Fruit fly (Drosophila melanogaster) whole organism, embryonic: Measurements from ENCODE around the gene ppk11.

Source experiments
- Antp ChIP-seq: fragments of 200-800 bp; sonication (Bioruptor generic); optimal IDR thresholded peaks from 3 replicates; lab custom pipeline; 2016; ENCODE audit warnings: missing biosample characterization, missing genetic modification characterization
- Blimp-1 ChIP-seq: fragments of 200-800 bp; sonication (Bioruptor generic); optimal IDR thresholded peaks from 3 replicates; lab custom pipeline; 2018; ENCODE audit warnings: missing biosample characterization, missing genetic modification characterization, mild to moderate bottlenecking, moderate library complexity, missing genetic modification reagents
- CG10321 ChIP-seq: fragments of 200-800 bp; sonication (Bioruptor generic); IDR thresholded peaks from 2 replicates; pipeline ENCODE4 v1.3.6; 2022; ENCODE audit warnings: missing biosample characterization, missing genetic modification characterization
- CG10565 ChIP-seq: fragments of 200-800 bp; sonication (Bioruptor generic); optimal IDR thresholded peaks from 3 replicates; lab custom pipeline; 2016; ENCODE audit warnings: missing biosample characterization, mild to moderate bottlenecking, missing genetic modification characterization
- CG11093 ChIP-seq: fragments of 200-800 bp; sonication (Bioruptor generic); IDR thresholded peaks from 3 replicates; pipeline ENCODE4 v1.3.6; 2022; ENCODE audit warnings: missing biosample characterization, missing genetic modification characterization
- CG11456 ChIP-seq: fragments of 200-800 bp; sonication (Bioruptor generic); IDR thresholded peaks from 3 replicates; pipeline ENCODE4 v1.3.6; 2022; ENCODE audit warnings: missing biosample characterization, missing genetic modification characterization
- CG12299 ChIP-seq: fragments of 200-800 bp; sonication (Bioruptor generic); optimal IDR thresholded peaks from 2 replicates; lab custom pipeline; 2018; ENCODE audit warnings: missing biosample characterization, mild to moderate bottlenecking, missing genetic modification characterization
- CG12769 ChIP-seq: fragments of 200-800 bp; sonication (Bioruptor generic); optimal IDR thresholded peaks from 2 replicates; lab custom pipeline; 2019; ENCODE audit warnings: missing biosample characterization, mild to moderate bottlenecking, missing genetic modification characterization, moderate library complexity
- CG13624 ChIP-seq: fragments of 200-800 bp; sonication (Bioruptor generic); optimal IDR thresholded peaks from 2 replicates; lab custom pipeline; 2016; ENCODE audit warnings: missing biosample characterization, missing genetic modification characterization
- CG17359 ChIP-seq: fragments of 200-800 bp; sonication (Bioruptor generic); optimal IDR thresholded peaks from 3 replicates; lab custom pipeline; 2018; ENCODE audit warnings: missing biosample characterization, mild to moderate bottlenecking, missing genetic modification characterization, moderate library complexity
- CG17568 ChIP-seq: fragments of 200-800 bp; sonication (Bioruptor generic); optimal IDR thresholded peaks from 2 replicates; lab custom pipeline; 2018; ENCODE audit warnings: missing biosample characterization, mild to moderate bottlenecking, missing genetic modification characterization, moderate library complexity
- CG32767 ChIP-seq: fragments of 200-800 bp; sonication (Bioruptor generic); IDR thresholded peaks from 2 replicates; pipeline ENCODE4 v1.3.6; 2022; ENCODE audit warnings: missing biosample characterization, missing genetic modification characterization
- CG3995 ChIP-seq: fragments of 200-800 bp; sonication (Bioruptor generic); optimal IDR thresholded peaks from 3 replicates; lab custom pipeline; 2016; ENCODE audit warnings: missing biosample characterization, missing genetic modification characterization
- CG4617 ChIP-seq: fragments of 200-800 bp; sonication (Bioruptor generic); optimal IDR thresholded peaks from 3 replicates; lab custom pipeline; 2016; ENCODE audit warnings: missing biosample characterization, missing genetic modification characterization, borderline replicate concordance
- CG5245 ChIP-seq: fragments of 200-800 bp; sonication (Bioruptor generic); optimal IDR thresholded peaks from 3 replicates; lab custom pipeline; 2016; ENCODE audit warnings: missing biosample characterization, missing genetic modification characterization
- CG6791 ChIP-seq: fragments of 200-800 bp; sonication (Bioruptor generic); IDR thresholded peaks from 3 replicates; pipeline ENCODE4 v1.3.6; 2022; ENCODE audit warnings: missing biosample characterization, missing genetic modification characterization; ENCODE audit not compliant: partially characterized antibody
- CG7745 ChIP-seq: fragments of 200-800 bp; sonication (Bioruptor generic); optimal IDR thresholded peaks from 2 replicates; lab custom pipeline; 2018; ENCODE audit warnings: missing biosample characterization, mild to moderate bottlenecking, missing genetic modification characterization, moderate library complexity
- CG8944 ChIP-seq: fragments of 200-800 bp; sonication (Bioruptor generic); optimal IDR thresholded peaks from 3 replicates; lab custom pipeline; 2016; ENCODE audit warnings: missing biosample characterization, missing genetic modification characterization
- D19B ChIP-seq: fragments of 200-800 bp; sonication (Bioruptor generic); optimal IDR thresholded peaks from 2 replicates; lab custom pipeline; 2017; ENCODE audit warnings: missing biosample characterization, mild to moderate bottlenecking, missing genetic modification characterization
- Deaf1 ChIP-seq: fragments of 200-800 bp; optimal IDR thresholded peaks from 3 replicates; lab custom pipeline; 2019; ENCODE audit warnings: missing biosample characterization, mild to moderate bottlenecking, missing genetic modification characterization, moderate library complexity
- Ets65A ChIP-seq: fragments of 200-800 bp; sonication (Bioruptor generic); peaks from one replicate; lab custom pipeline; 2016; ENCODE audit warnings: missing biosample characterization, missing genetic modification characterization
- Lim3 ChIP-seq: fragments of 200-800 bp; sonication (Bioruptor generic); IDR thresholded peaks from 2 replicates; pipeline ENCODE4 v1.3.6; 2022; ENCODE audit warnings: missing biosample characterization, missing genetic modification characterization
- MBD-R2 ChIP-seq: fragments of 200-800 bp; sonication (Bioruptor generic); IDR thresholded peaks from 2 replicates; pipeline ENCODE4 v1.3.6; 2022; ENCODE audit warnings: missing biosample characterization, missing genetic modification characterization
- NfI ChIP-seq: fragments of 200-800 bp; sonication (Bioruptor generic); optimal IDR thresholded peaks from 3 replicates; lab custom pipeline; 2018; ENCODE audit warnings: missing biosample characterization, mild to moderate bottlenecking, missing genetic modification characterization, moderate library complexity
- Oli ChIP-seq: fragments of 200-800 bp; sonication (Bioruptor generic); optimal IDR thresholded peaks from 2 replicates; lab custom pipeline; 2018; ENCODE audit warnings: missing biosample characterization, mild to moderate bottlenecking, missing genetic modification characterization, moderate library complexity
- Spps ChIP-seq: fragments of 200-800 bp; sonication (Bioruptor generic); optimal IDR thresholded peaks from 2 replicates; lab custom pipeline; 2018; ENCODE audit warnings: missing biosample characterization, mild to moderate bottlenecking, missing genetic modification characterization
- Ssrp ChIP-seq: fragments of 200-800 bp; sonication (Bioruptor generic); optimal IDR thresholded peaks from 2 replicates; lab custom pipeline; 2018; ENCODE audit warnings: missing biosample characterization, mild to moderate bottlenecking, missing genetic modification characterization, moderate library complexity
- Taf1 ChIP-seq: fragments of 200-800 bp; sonication (Bioruptor generic); IDR thresholded peaks from 2 replicates; pipeline ENCODE4 v1.3.6; 2022; ENCODE audit warnings: missing biosample characterization, missing genetic modification characterization
- Vsx1 ChIP-seq: fragments of 200-800 bp; sonication (Bioruptor generic); optimal IDR thresholded peaks from 2 replicates; lab custom pipeline; 2017; ENCODE audit warnings: missing biosample characterization, mild to moderate bottlenecking, missing genetic modification characterization, missing genetic modification reagents
- abd-A ChIP-seq: fragments of 200-800 bp; sonication (Bioruptor generic); optimal IDR thresholded peaks from 3 replicates; lab custom pipeline; 2019; ENCODE audit warnings: missing biosample characterization, mild to moderate bottlenecking, missing genetic modification characterization, moderate library complexity
- ash1 ChIP-seq: fragments of 200-800 bp; sonication (Bioruptor generic); optimal IDR thresholded peaks from 2 replicates; lab custom pipeline; 2018; ENCODE audit warnings: missing biosample characterization, mild to moderate bottlenecking, missing genetic modification characterization
- cato ChIP-seq: fragments of 200-800 bp; sonication (Bioruptor generic); optimal IDR thresholded peaks from 2 replicates; lab custom pipeline; 2016; ENCODE audit warnings: missing biosample characterization, missing genetic modification characterization, borderline replicate concordance
- chinmo ChIP-seq: fragments of 200-800 bp; sonication (Bioruptor generic); IDR thresholded peaks from 4 replicates; pipeline ENCODE4 v1.3.6; 2022; ENCODE audit warnings: missing biosample characterization, missing genetic modification characterization; ENCODE audit not compliant: partially characterized antibody
- da ChIP-seq: fragments of 200-800 bp; sonication (Bioruptor generic); optimal IDR thresholded peaks from 2 replicates; lab custom pipeline; 2016; ENCODE audit warnings: missing biosample characterization, missing genetic modification characterization
- dan ChIP-seq: fragments of 200-800 bp; sonication (Bioruptor generic); IDR thresholded peaks from 2 replicates; pipeline ENCODE4 v1.3.6; 2022; ENCODE audit warnings: missing biosample characterization, missing genetic modification characterization
- en ChIP-seq: fragments of 200-800 bp; sonication (Bioruptor generic); optimal IDR thresholded peaks from 2 replicates; lab custom pipeline; 2016; ENCODE audit warnings: missing biosample characterization, missing genetic modification characterization
- grau ChIP-seq: fragments of 200-800 bp; optimal IDR thresholded peaks from 3 replicates; lab custom pipeline; 2019; ENCODE audit warnings: missing biosample characterization, mild to moderate bottlenecking, missing genetic modification characterization, moderate library complexity
- knrl ChIP-seq: fragments of 200-800 bp; sonication (Bioruptor generic); IDR thresholded peaks from 3 replicates; pipeline ENCODE4 v1.3.6; 2022; ENCODE audit warnings: missing biosample characterization, missing genetic modification characterization; ENCODE audit not compliant: partially characterized antibody
- oc ChIP-seq: fragments of 200-800 bp; sonication (Bioruptor generic); optimal IDR thresholded peaks from 2 replicates; lab custom pipeline; 2018; ENCODE audit warnings: missing biosample characterization, mild to moderate bottlenecking, missing genetic modification characterization, moderate library complexity
- pan ChIP-seq, 4 experiments: fragments of >200 bp in 3 of 4; fragments of 200-800 bp in 1 of 4; sonication (Bioruptor generic) in 1 of 4; optimal IDR thresholded peaks in 3 of 4; IDR thresholded peaks in 1 of 4; 2 replicates each; pipeline versions ENCODE4 v1.3.6 to Lab custom; 2017 to 2022; ENCODE audit warnings: missing biosample characterization in 2 of 4, missing genetic modification characterization in 2 of 4, mixed read lengths in 1 of 4
- pros ChIP-seq: fragments of 200-800 bp; sonication (Bioruptor generic); optimal IDR thresholded peaks from 3 replicates; lab custom pipeline; 2019; ENCODE audit warnings: missing biosample characterization, mild to moderate bottlenecking, missing genetic modification characterization, moderate library complexity
- repo ChIP-seq: fragments of 200-800 bp; sonication (Bioruptor generic); optimal IDR thresholded peaks from 2 replicates; lab custom pipeline; 2016; ENCODE audit warnings: missing biosample characterization, missing genetic modification characterization
- ro ChIP-seq: fragments of 200-800 bp; sonication (Bioruptor generic); IDR thresholded peaks from 2 replicates; pipeline ENCODE4 v1.3.6; 2022; ENCODE audit warnings: missing biosample characterization, missing genetic modification characterization
- sc ChIP-seq, 3 experiments: fragments of >200 bp in 2 of 3; fragments of 200-800 bp in 1 of 3; sonication (Bioruptor generic) in 1 of 3; optimal IDR thresholded peaks; 2 replicates in 2 of 3; 3 replicates in 1 of 3; lab custom pipeline; 2017; ENCODE audit warnings: mild to moderate bottlenecking in 1 of 3, missing biosample characterization in 1 of 3, missing genetic modification characterization in 1 of 3, missing genetic modification reagents in 1 of 3
- sens ChIP-seq: fragments of 200-800 bp; sonication (Bioruptor generic); peaks from one replicate; lab custom pipeline; 2016; ENCODE audit warnings: missing biosample characterization, missing genetic modification characterization
- toy ChIP-seq: fragments of 200-800 bp; sonication (Bioruptor generic); IDR thresholded peaks from 2 replicates; pipeline ENCODE4 v1.3.6; 2022; ENCODE audit warnings: missing biosample characterization, missing genetic modification characterization
- vvl ChIP-seq: fragments of 200-800 bp; sonication (Bioruptor generic); IDR thresholded peaks from 2 replicates; pipeline ENCODE4 v1.3.6; 2022; ENCODE audit warnings: missing biosample characterization, missing genetic modification characterization
- z ChIP-seq: fragments of 200-800 bp; sonication (Bioruptor generic); IDR thresholded peaks from 3 replicates; pipeline ENCODE4 v1.3.6; 2022; ENCODE audit warnings: missing biosample characterization, missing genetic modification characterization
- zen ChIP-seq: fragments of 200-800 bp; sonication (Bioruptor generic); optimal IDR thresholded peaks from 3 replicates; lab custom pipeline; 2018; ENCODE audit warnings: missing biosample characterization, mild to moderate bottlenecking, missing genetic modification characterization, moderate library complexity

The ppk11 gene

dm6 chr2L:9729618-9730284 is 45.1 kb downstream of the ppk11 start, which contains the start of gene CG13116:
Gene CG13116 (plus strand): TSS chr2L:9729940.
- no peak for TF ChIP-seq CG32767 (GFP tag; lab: Robert Waterston, UW)
- TF ChIP-seq Lim3 (GFP tag; lab: Robert Waterston, UW): no peak
- no peak for TF ChIP-seq CG5245 (GFP tag; lab: Kevin White, UChicago)
- no peak for TF ChIP-seq zen (tag; lab: Kevin White, UChicago)
- TF ChIP-seq CG10565 (GFP tag; lab: Kevin White, UChicago): no peak
- TF ChIP-seq en: no peak
- no peak for TF ChIP-seq D19B (GFP tag; lab: Kevin White, UChicago)
- TF ChIP-seq CG17359 (tag; lab: Kevin White, UChicago): no peak
- TF ChIP-seq CG12769: peak; percentile 18
- no peak for TF ChIP-seq toy (GFP tag; lab: Robert Waterston, UW)
- no peak for TF ChIP-seq CG7745 (tag; lab: Kevin White, UChicago)
- TF ChIP-seq Taf1 (GFP tag; lab: Robert Waterston, UW): no peak
- TF ChIP-seq CG4617 (GFP tag; lab: Kevin White, UChicago): no peak
- TF ChIP-seq pros (GFP tag; lab: Kevin White, UChicago): no peak
- TF ChIP-seq cato (GFP tag; lab: Kevin White, UChicago): no peak
- TF ChIP-seq Oli (tag; lab: Kevin White, UChicago): no peak
- no peak for TF ChIP-seq sc (optimal IDR thresholded peaks at IDR 0.05; lab: Kevin White, UChicago)
- TF ChIP-seq sc (GFP tag; optimal IDR thresholded peaks at IDR 0.05; lab: Kevin White, UChicago): no peak
- TF ChIP-seq NfI (GFP tag; lab: Kevin White, UChicago): no peak
- TF ChIP-seq CG11093: no peak
- TF ChIP-seq z (GFP tag; lab: Robert Waterston, UW): peak; percentile 70; the same call in 2 of the 3 replicates
- no peak for TF ChIP-seq knrl (GFP tag; lab: Robert Waterston, UW)
- TF ChIP-seq CG17568 (GFP tag; lab: Kevin White, UChicago): no peak
- TF ChIP-seq ash1: no peak
- no peak for TF ChIP-seq dan (GFP tag; lab: Robert Waterston, UW)
- TF ChIP-seq Ets65A (GFP tag; lab: Kevin White, UChicago): peak; percentile 56
- no peak for TF ChIP-seq pan (optimal IDR thresholded peaks at IDR 0.05; lab: Kevin White, UChicago)
- TF ChIP-seq pan (GFP tag; optimal IDR thresholded peaks at IDR 0.05 in 1 of 2, IDR thresholded peaks at IDR 0.05 in 1 of 2): no peak
- no peak for TF ChIP-seq da (GFP tag; lab: Kevin White, UChicago)
- TF ChIP-seq Antp: no peak
- TF ChIP-seq CG11456: no peak
- TF ChIP-seq repo (GFP tag; lab: Kevin White, UChicago): no peak
- TF ChIP-seq Ssrp (tag; lab: Kevin White, UChicago): no peak
- TF ChIP-seq Deaf1 (tag; lab: Kevin White, UChicago): peak; percentile 76

dm6 chr2L:9728791-9729190 is 46.0 kb downstream of the ppk11 start:
- no peak for TF ChIP-seq CG10321 (GFP tag; lab: Robert Waterston, UW)
- TF ChIP-seq CG12299: no peak
- no peak for TF ChIP-seq CG8944 (GFP tag; lab: Kevin White, UChicago)
- no peak for TF ChIP-seq grau
- TF ChIP-seq MBD-R2 (GFP tag; lab: Robert Waterston, UW): no peak
- TF ChIP-seq CG3995 (GFP tag; lab: Kevin White, UChicago): no peak
- no peak for TF ChIP-seq CG6791 (GFP tag; lab: Robert Waterston, UW)
- no peak for TF ChIP-seq Spps
- peak; percentile 10 for TF ChIP-seq Blimp-1 (GFP tag; lab: Kevin White, UChicago)
- peak; percentile 69 for TF ChIP-seq vvl (GFP tag; lab: Robert Waterston, UW)
- TF ChIP-seq abd-A (tag; lab: Kevin White, UChicago): peak; percentile 44
- no peak for TF ChIP-seq sens (GFP tag; lab: Kevin White, UChicago)
- peak; percentile 70 for TF ChIP-seq CG12769
- TF ChIP-seq CG13624 (GFP tag; lab: Kevin White, UChicago): no peak
- TF ChIP-seq chinmo (GFP tag; lab: Robert Waterston, UW): peak; percentile 75; the same call in 2 of the 4 replicates
- peak; percentile 67 for TF ChIP-seq oc (tag; lab: Kevin White, UChicago)
- peak; percentile 34 for TF ChIP-seq Vsx1 (GFP tag; lab: Kevin White, UChicago)
- no peak for TF ChIP-seq ro
